Worm (Caenorhabditis elegans): ENCODE data around the gene pqn-10.

DNA sequence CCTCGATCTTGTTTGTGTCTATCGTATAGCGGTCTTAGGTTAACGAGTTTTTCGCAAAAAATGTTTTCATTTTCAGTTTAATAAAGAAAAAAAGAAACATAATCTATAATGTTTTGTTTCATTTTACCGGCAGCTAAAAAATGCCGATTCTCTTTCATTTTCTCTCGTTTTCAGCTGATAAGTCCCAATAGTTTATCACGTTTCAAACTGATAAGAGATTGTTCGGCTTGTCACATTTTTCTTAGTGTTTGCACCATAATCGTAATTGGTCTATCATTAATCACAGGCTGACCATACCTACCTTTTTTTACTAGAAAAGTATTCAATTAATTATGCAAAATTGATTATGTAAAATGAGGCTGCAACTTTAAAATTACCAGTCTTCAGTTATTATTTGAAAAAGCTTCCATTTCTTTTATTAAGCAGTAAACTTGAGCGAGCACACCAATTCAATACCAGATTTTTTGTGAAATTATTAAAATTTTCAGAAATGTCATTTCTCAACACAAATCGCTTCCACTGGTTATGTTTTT lies 32.7 kb upstream of the pqn-10 start, which contains the start of gene F23F12.13:
- TF ChIP-seq dao-5 (tag; optimal IDR thresholded peaks at IDR 0.05) (no peak), him-1 (tag; optimal IDR thresholded peaks at IDR 0.05) (no peak), W03F9.2 (tag; optimal IDR thresholded peaks at IDR 0.05) (no peak)

Measured in whole organism, L4/young adult.